Worm (Caenorhabditis elegans): ENCODE data around the gene F58B4.3.

The F58B4.3 gene

DNA sequence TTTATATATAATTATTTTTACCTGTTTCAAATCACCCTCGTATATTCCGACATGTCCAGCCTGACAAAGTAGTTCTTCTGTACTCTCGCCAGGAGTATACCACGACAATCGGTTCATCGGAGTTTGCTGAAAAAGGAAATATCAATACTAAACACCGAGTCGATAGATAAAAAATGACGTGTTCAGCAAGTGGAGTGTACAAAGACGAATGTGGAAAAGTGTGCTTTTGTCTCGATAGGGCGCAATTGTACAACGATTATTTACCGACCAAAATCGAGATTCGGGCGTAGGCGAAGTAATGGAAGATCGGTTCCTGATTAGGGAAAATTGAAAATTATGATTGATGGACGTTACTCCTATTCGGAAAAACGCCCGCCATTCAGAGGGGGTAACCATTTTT, 30.9 kb downstream of the F58B4.3 start, which contains the start of gene vps-36 (continued):
- no peak for TF ChIP-seq lag-1 (GFP tag; IDR thresholded peaks at IDR 0.05)
- no peak for TF ChIP-seq hrde-1 (tag; optimal IDR thresholded peaks at IDR 0.05; ENCODE audit: borderline replicate concordance)
- TF ChIP-seq rec-8 (tag; optimal IDR thresholded peaks at IDR 0.05) = no peak
- TF ChIP-seq ets-4 (GFP tag; optimal IDR thresholded peaks at IDR 0.05) = no peak
- TF ChIP-seq bed-1 (GFP tag; IDR thresholded peaks at IDR 0.05) = no peak
- TF ChIP-seq hlh-12 (tag; optimal IDR thresholded peaks at IDR 0.05) = no peak
- no peak for TF ChIP-seq ztf-3 (GFP tag; optimal IDR thresholded peaks at IDR 0.05)

DNA sequence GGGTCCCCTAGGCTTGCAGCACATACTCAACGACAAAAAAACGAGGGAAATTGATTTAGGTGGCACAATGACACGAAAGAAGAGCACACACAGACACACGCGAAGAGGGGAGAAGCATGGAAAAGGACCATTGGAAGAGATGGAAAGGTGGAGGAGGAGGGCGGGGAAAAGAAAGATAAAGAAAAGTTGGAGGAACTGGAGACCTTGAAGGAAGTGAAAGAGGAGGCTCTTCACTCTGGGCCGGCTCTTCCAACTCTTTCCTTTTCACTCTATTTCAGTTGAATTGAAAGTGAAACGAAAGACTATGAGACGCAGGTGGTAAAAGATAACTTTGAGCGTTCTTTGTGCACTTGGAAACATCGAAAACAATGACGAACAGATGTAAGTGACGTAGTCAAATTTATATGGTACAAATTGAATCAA, 31.8 kb downstream of the F58B4.3 start:
- TF ChIP-seq athp-1 (tag; optimal IDR thresholded peaks at IDR 0.05) (no peak), madf-10 (tag; optimal IDR thresholded peaks at IDR 0.05) (peak; percentile 12), ceh-27 (GFP tag; optimal IDR thresholded peaks at IDR 0.05) (peak; percentile 67), snpc-4 (GFP tag; optimal IDR thresholded peaks at IDR 0.05) (no peak), snpc-4 (tag; optimal IDR thresholded peaks at IDR 0.05) (peak in 1 of 4 experiments; percentile 23), F52B5.7 (tag; optimal IDR thresholded peaks at IDR 0.05) (peak; percentile 28), nhr-80 (tag; optimal IDR thresholded peaks at IDR 0.05) (peak; percentile 7), pbrm-1 (GFP tag; IDR thresholded peaks at IDR 0.05) (peak; percentile 52; the same call in 1 of the 2 replicates), K11D2.4 (GFP tag; IDR thresholded peaks at IDR 0.05) (peak; percentile 52; the same call in 1 of the 2 replicates), B0336.3 (GFP tag; IDR thresholded peaks at IDR 0.05) (peak; percentile 36; the same call in 1 of the 2 replicates), Y56A3A.18 (GFP tag; IDR thresholded peaks at IDR 0.05) (0 out of 2 replicates have a peak, but pooled peaks have one; percentile 43), lin-40 (tag; optimal IDR thresholded peaks at IDR 0.05) (peak; percentile 34), F33H1.4 (GFP tag; IDR thresholded peaks at IDR 0.05) (no peak), attf-5 (GFP tag; optimal IDR thresholded peaks at IDR 0.05) (peak; percentile 38), mxl-1 (tag; optimal IDR thresholded peaks at IDR 0.05) (no peak), atf-7 (tag; optimal IDR thresholded peaks at IDR 0.05) (peak; percentile 48), nfyb-1 (GFP tag; IDR thresholded peaks at IDR 0.05) (peak; percentile 29; the same call in 1 of the 2 replicates), F10E7.11 (tag; optimal IDR thresholded peaks at IDR 0.05) (peak; percentile 56), ZK185.1 (tag; optimal IDR thresholded peaks at IDR 0.05; ENCODE audit: poor library complexity, severe bottlenecking) (peak; percentile 19), somi-1 (GFP tag; optimal IDR thresholded peaks at IDR 0.05) (peak; percentile 40), zfh-2 (GFP tag; conservative IDR thresholded peaks at IDR 0.05) (peak; percentile 86), mel-28 (tag; optimal IDR thresholded peaks at IDR 0.05; ENCODE audit: borderline replicate concordance) (no peak), mes-4 (tag; optimal IDR thresholded peaks at IDR 0.05) (no peak), ztf-25 (GFP tag; IDR thresholded peaks at IDR 0.05) (no peak), akir-1 (GFP tag; optimal IDR thresholded peaks at IDR 0.05) (no peak), tbp1 (GFP tag; optimal IDR thresholded peaks at IDR 0.05) (peak; percentile 10), hmg-1.2 (GFP tag; IDR thresholded peaks at IDR 0.05) (peak; percentile 53; the same call in 1 of the 2 replicates), mcd-1 (GFP tag; IDR thresholded peaks at IDR 0.05) (peak; percentile 29; the same call in 1 of the 2 replicates), ztf-3 (GFP tag; optimal IDR thresholded peaks at IDR 0.05) (peak; percentile 26), ekl-4 (GFP tag; IDR thresholded peaks at IDR 0.05) (0 out of 2 replicates have a peak, but pooled peaks have one; percentile 39), K12H6.12 (tag; optimal IDR thresholded peaks at IDR 0.05) (peak; percentile 67), F57C9.4 (tag; optimal IDR thresholded peaks at IDR 0.05) (no peak), hsf-1 (GFP tag; IDR thresholded peaks at IDR 0.05) (0 out of 2 replicates have a peak, but pooled peaks have one; percentile 15), snpc-3.4 (tag; optimal IDR thresholded peaks at IDR 0.05) (no peak), dox-1 (GFP tag; IDR thresholded peaks at IDR 0.05) (peak; percentile 44; the same call in 1 of the 2 replicates), cebp-1 (GFP tag; IDR thresholded peaks at IDR 0.05) (no peak), cebp-1 (tag; optimal IDR thresholded peaks at IDR 0.05) (peak; percentile 66), madf-6 (GFP tag; IDR thresholded peaks at IDR 0.05) (0 out of 2 replicates have a peak, but pooled peaks have one; percentile 12), nhr-27 (tag; optimal IDR thresholded peaks at IDR 0.05) (no peak)

Measured in whole organism, young adult.